Fruit fly (Drosophila melanogaster) whole organism, pupa: Measurements from ENCODE around the gene hng3.

Experiments
- CG10348 ChIP-seq: fragments of 200-800 bp; sonication (Bioruptor generic); IDR thresholded peaks from 2 replicates; pipeline ENCODE4 v1.3.6; 2022; ENCODE audit warnings: missing biosample characterization, missing genetic modification characterization
- CG12605 ChIP-seq: fragments of 200-800 bp; sonication (Bioruptor generic); IDR thresholded peaks from 2 replicates; pipeline ENCODE4 v1.3.6; 2022; ENCODE audit warnings: missing biosample characterization, missing genetic modification characterization
- CG13204 ChIP-seq: fragments of 200-800 bp; sonication (Bioruptor generic); optimal IDR thresholded peaks from 2 replicates; lab custom pipeline; 2018; ENCODE audit warnings: missing biosample characterization, mild to moderate bottlenecking, missing genetic modification characterization, moderate library complexity
- CG14655 ChIP-seq: fragments of 200-800 bp; sonication (Bioruptor generic); optimal IDR thresholded peaks from 3 replicates; lab custom pipeline; 2017; ENCODE audit warnings: mild to moderate bottlenecking, missing biosample characterization, missing genetic modification reagents, missing genetic modification characterization
- CG15710 ChIP-seq: fragments of 200-800 bp; sonication (Bioruptor generic); optimal IDR thresholded peaks from 2 replicates; lab custom pipeline; 2018; ENCODE audit warnings: missing biosample characterization, mild to moderate bottlenecking, missing genetic modification characterization, moderate library complexity
- CG17806 ChIP-seq: fragments of 200-800 bp; sonication (Bioruptor generic); optimal IDR thresholded peaks from 2 replicates; lab custom pipeline; 2018; ENCODE audit warnings: missing biosample characterization, mild to moderate bottlenecking, missing genetic modification characterization, moderate library complexity
- CG32121 ChIP-seq: fragments of 200-800 bp; sonication (Bioruptor generic); IDR thresholded peaks from 2 replicates; pipeline ENCODE4 v1.3.6; 2022; ENCODE audit warnings: missing biosample characterization, missing genetic modification characterization
- CG34367 ChIP-seq: fragments of 200-800 bp; sonication (Bioruptor generic); optimal IDR thresholded peaks from 2 replicates; lab custom pipeline; 2018; ENCODE audit warnings: missing biosample characterization, mild to moderate bottlenecking, missing genetic modification characterization
- CG4496 ChIP-seq: fragments of 200-800 bp; sonication (Bioruptor generic); IDR thresholded peaks from 3 replicates; pipeline ENCODE4 v1.3.6; 2022; ENCODE audit warnings: missing biosample characterization, missing genetic modification characterization
- CG8159 ChIP-seq: fragments of 200-800 bp; sonication (Bioruptor generic); optimal IDR thresholded peaks from 3 replicates; lab custom pipeline; 2018; ENCODE audit warnings: missing biosample characterization, mild to moderate bottlenecking, missing genetic modification characterization, moderate library complexity
- CG8301 ChIP-seq: fragments of 200-800 bp; sonication (Bioruptor generic); optimal IDR thresholded peaks from 2 replicates; lab custom pipeline; 2018; ENCODE audit warnings: missing biosample characterization, mild to moderate bottlenecking, missing genetic modification characterization
- CG9948 ChIP-seq: fragments of 200-800 bp; sonication (Bioruptor generic); optimal IDR thresholded peaks from 2 replicates; lab custom pipeline; 2018; ENCODE audit warnings: missing biosample characterization, mild to moderate bottlenecking, missing genetic modification characterization, moderate library complexity
- D1 ChIP-seq: fragments of 200-800 bp; sonication (Bioruptor generic); optimal IDR thresholded peaks from 2 replicates; lab custom pipeline; 2018; ENCODE audit warnings: missing biosample characterization, mild to moderate bottlenecking, missing genetic modification characterization, moderate library complexity
- EcR ChIP-seq: fragments of 200-800 bp; sonication (Bioruptor generic); optimal IDR thresholded peaks from 3 replicates; lab custom pipeline; 2019; ENCODE audit warnings: missing biosample characterization, missing genetic modification characterization, mild to moderate bottlenecking, moderate library complexity, missing genetic modification reagents
- Ets98B ChIP-seq: fragments of 200-800 bp; sonication (Bioruptor generic); IDR thresholded peaks from 2 replicates; pipeline ENCODE4 v1.3.6; 2022; ENCODE audit warnings: missing biosample characterization, missing genetic modification characterization
- Pif1A ChIP-seq: fragments of 200-800 bp; sonication (Bioruptor generic); optimal IDR thresholded peaks from 3 replicates; lab custom pipeline; 2016; ENCODE audit warnings: missing biosample characterization, missing genetic modification characterization
- Pif1B ChIP-seq: fragments of 200-800 bp; sonication (Bioruptor generic); optimal IDR thresholded peaks from 3 replicates; lab custom pipeline; 2016; ENCODE audit warnings: missing biosample characterization, missing genetic modification characterization
- Snoo ChIP-seq: fragments of 200-800 bp; sonication (Bioruptor generic); optimal IDR thresholded peaks from 3 replicates; lab custom pipeline; 2017; ENCODE audit warnings: missing biosample characterization, mild to moderate bottlenecking, missing genetic modification characterization, inconsistent platforms
- fd96Ca ChIP-seq: fragments of 200-800 bp; sonication (Bioruptor generic); IDR thresholded peaks from 3 replicates; pipeline ENCODE4 v1.3.6; 2022; ENCODE audit warnings: missing biosample characterization, missing genetic modification characterization
- gl ChIP-seq: fragments of 200-800 bp; sonication (Bioruptor generic); optimal IDR thresholded peaks from 2 replicates; lab custom pipeline; 2018; ENCODE audit warnings: missing biosample characterization, mild to moderate bottlenecking, missing genetic modification characterization
- rn ChIP-seq: fragments of 200-800 bp; sonication (Bioruptor generic); IDR thresholded peaks from 2 replicates; pipeline ENCODE4 v1.3.6; 2022; ENCODE audit warnings: missing biosample characterization, missing genetic modification characterization

The hng3 gene

DNA sequence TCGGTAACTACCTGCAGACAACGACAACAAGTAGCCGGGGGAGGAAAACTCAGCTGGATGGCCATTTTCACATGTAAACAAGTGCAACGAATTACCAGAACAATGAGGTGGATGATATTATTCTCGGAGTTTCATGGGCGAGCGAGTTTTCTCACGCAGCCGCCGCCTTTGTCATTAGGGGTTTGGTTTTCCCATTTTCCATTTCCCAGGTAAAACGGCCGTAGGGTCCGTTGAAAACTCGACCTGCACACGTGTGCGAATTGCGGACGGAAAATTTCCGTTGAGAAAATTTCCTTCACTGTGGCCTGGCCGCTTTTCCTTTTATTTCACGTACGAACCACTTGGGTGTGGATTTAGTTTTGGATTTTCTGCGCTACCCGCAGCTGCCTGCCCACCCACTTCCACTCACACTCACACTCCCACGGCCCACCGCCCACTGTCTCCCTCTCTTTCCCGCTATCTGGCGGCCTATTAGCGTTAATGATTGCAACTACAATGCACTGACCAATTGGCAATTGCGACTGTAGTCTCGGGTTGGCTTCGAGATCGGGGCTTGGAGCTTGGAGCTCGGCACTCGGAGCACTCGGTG is 1.6 kb downstream of the hng3 start:
- TF ChIP-seq CG4496 (0 out of 3 replicates have a peak, but pooled peaks have one; percentile 36), Ets98B (GFP tag; lab: Robert Waterston, UW) (peak; percentile 58), CG15710 (no peak), CG34367 (tag; lab: Kevin White, UChicago) (no peak), fd96Ca (GFP tag; lab: Robert Waterston, UW) (peak; percentile 51; the same call in 1 of the 3 replicates), gl (no peak)

DNA sequence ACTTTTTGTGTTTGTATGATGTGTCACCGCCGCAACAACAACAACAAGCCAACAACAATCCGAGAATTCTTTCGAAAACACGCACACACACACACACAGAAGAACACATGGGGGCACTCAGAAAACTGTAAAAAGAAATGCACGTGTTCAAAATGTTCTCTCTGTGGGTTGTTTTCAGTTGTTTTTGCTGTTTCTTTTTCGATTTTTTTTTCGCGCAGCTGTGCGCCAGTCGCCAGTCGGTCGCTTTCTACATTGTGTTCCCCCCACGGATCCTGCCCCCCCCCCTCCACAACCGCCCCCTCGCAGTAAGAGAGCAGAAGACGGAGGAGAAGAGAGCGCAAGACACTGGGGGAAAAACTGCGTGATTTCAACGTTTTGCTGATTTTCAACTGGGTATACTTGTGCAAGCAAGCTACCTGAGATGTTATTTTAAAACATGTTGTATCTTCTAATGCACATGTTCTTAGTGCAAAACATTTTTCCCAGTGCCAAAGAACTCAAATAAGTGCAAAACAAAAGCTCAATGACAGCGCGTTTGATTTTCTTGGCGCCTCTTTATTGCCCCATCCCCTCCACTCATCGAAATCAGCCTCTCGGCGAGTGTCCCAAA is 3.7 kb downstream of the hng3 start:
- TF ChIP-seq Ets98B (GFP tag; lab: Robert Waterston, UW) (peak; percentile 82), fd96Ca (GFP tag; lab: Robert Waterston, UW) (peak; percentile 86), CG15710 (no peak), CG9948 (peak; percentile 35), Pif1A (GFP tag; lab: Kevin White, UChicago) (peak; percentile 36), CG13204 (GFP tag; lab: Kevin White, UChicago) (peak; percentile 34), CG12605 (GFP tag; lab: Robert Waterston, UW) (peak; percentile 61; the same call in 1 of the 2 replicates), CG17806 (peak; percentile 33), D1 (tag; lab: Kevin White, UChicago) (no peak), CG34367 (tag; lab: Kevin White, UChicago) (no peak), CG32121 (GFP tag; lab: Robert Waterston, UW) (peak; percentile 86), Pif1B (GFP tag; lab: Kevin White, UChicago) (no peak), CG4496 (peak; percentile 83), CG10348 (GFP tag; lab: Robert Waterston, UW) (0 out of 2 replicates have a peak, but pooled peaks have one; percentile 24), gl (no peak), CG8301 (tag; lab: Kevin White, UChicago) (peak; percentile 62), Snoo (tag; lab: Kevin White, UChicago) (peak; percentile 35), rn (GFP tag; lab: Robert Waterston, UW) (peak; percentile 56), CG8159 (tag; lab: Kevin White, UChicago) (peak; percentile 9), CG14655 (peak; percentile 66), EcR (no peak)

DNA sequence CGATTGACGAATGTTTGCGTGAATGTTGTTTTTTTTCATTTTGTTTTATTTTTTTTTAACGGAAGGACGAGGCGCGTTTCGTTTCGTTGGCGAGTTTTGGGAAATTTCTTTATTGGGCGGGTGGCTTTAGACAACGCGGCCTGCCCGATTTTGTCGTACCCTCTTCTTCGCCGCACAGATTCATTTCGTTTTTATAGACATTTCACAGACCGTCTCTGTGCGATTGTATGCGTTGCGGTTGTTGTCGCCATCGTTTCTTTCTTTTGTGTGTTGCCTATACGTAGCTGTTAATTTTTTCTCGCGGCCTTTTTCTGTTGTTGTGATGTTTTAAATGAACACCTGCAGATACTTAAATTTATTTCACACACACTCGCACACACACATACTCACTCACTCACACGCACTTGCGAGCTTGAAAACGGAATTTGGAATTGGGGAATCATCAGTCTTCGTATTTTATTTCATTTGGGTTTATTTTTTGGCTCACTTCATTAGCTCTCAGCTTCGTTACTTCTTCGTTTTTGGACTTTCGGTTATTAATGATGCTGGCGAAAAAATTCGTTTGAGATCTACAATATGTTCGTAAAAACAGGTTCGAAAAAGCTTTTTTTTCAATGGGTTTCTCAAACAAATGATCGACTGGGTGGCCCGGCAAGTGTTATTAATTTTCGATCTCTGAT is 4.5 kb downstream of the hng3 start:
- TF ChIP-seq CG32121 (GFP tag; lab: Robert Waterston, UW) (peak; percentile 24; the same call in 1 of the 2 replicates), CG34367 (tag; lab: Kevin White, UChicago) (no peak)

DNA sequence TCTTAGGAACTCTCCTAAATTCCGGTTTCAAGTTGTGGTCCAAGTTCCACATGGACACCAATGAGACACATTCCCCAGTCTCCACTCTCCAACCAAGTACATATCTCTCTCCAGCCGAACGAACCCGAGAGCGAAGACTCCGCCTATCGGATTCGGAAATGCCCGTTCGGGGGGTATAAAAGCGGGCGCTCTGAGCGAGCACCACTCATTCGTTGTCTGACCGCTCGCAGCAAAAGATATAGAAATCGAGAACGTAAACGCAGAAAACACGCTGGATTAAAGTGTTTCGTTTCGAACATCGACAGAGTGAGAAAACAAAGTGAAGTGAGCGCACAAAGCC is 6.1 kb downstream of the hng3 start, which contains the start of gene emc:
TSS of gene emc (plus strand) at position 202 of the 340 bp plus-strand sequence.
- peak; percentile 55 for TF ChIP-seq Pif1A (GFP tag; lab: Kevin White, UChicago)
- TF ChIP-seq CG34367 (tag; lab: Kevin White, UChicago): peak; percentile 21
- peak; percentile 79 for TF ChIP-seq Pif1B (GFP tag; lab: Kevin White, UChicago)
- TF ChIP-seq gl: peak; percentile 47
- TF ChIP-seq CG4496: peak; percentile 86
- TF ChIP-seq CG8159 (tag; lab: Kevin White, UChicago): peak; percentile 26
- peak; percentile 52 for TF ChIP-seq EcR
- peak; percentile 74; the same call in 1 of the 2 replicates for TF ChIP-seq Ets98B (GFP tag; lab: Robert Waterston, UW)
- TF ChIP-seq CG32121 (GFP tag; lab: Robert Waterston, UW): peak; percentile 54
- peak; percentile 67 for TF ChIP-seq Snoo (tag; lab: Kevin White, UChicago)
- TF ChIP-seq CG13204 (GFP tag; lab: Kevin White, UChicago): peak; percentile 77
- peak; percentile 85 for TF ChIP-seq CG12605 (GFP tag; lab: Robert Waterston, UW)
- TF ChIP-seq CG8301 (tag; lab: Kevin White, UChicago): no peak
- TF ChIP-seq D1 (tag; lab: Kevin White, UChicago): no peak
- no peak for TF ChIP-seq CG14655
- no peak for TF ChIP-seq CG17806
- TF ChIP-seq rn (GFP tag; lab: Robert Waterston, UW): no peak
- TF ChIP-seq CG9948: no peak
- peak; percentile 64; the same call in 2 of the 3 replicates for TF ChIP-seq fd96Ca (GFP tag; lab: Robert Waterston, UW)
- TF ChIP-seq CG15710: peak; percentile 28
- no peak for TF ChIP-seq CG10348 (GFP tag; lab: Robert Waterston, UW)

DNA sequence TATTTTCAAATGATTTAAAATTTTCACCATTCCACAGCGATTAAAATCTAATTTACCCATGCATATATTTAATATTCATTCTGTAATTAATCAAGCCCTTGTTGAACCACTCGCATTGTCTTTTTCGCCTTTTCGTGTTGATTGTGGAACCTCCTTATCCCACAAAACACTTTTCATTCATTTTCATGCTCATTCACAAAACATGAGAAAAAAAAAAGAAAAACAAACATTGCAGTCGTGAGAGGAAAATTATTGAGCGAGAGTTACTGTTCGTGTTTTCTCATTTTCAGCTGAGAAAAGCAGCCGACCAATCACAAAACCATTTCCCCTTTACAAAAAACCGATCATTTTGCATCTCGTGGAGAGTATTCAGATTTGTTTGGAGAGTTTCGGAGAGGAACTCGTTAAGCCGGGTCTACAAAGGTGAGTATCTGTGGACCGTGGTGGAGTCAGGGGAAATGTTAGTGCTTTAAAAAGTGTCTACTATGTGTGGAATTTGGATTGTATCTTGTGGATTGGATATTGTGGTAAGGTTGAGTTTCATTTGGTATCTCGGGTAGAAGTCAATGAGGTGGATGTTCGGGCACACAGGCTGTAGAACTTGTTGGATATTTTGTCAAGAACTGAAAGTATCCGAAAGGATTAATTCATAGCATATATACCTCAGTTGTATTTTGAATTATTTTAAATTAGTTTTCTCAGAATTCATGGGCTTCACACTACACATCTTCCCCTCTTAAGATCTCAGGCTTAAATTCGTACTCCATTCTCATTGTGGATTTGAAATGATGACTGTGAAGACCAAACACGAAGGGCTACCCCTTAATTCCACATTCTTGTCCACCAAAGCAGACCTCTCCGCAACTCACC is 6.7 kb downstream of the hng3 start:
- TF ChIP-seq CG15710 (no peak), Pif1B (GFP tag; lab: Kevin White, UChicago) (no peak), CG8159 (tag; lab: Kevin White, UChicago) (no peak), CG17806 (no peak), rn (GFP tag; lab: Robert Waterston, UW) (no peak), fd96Ca (GFP tag; lab: Robert Waterston, UW) (no peak; the same call in 2 of the 3 replicates), Ets98B (GFP tag; lab: Robert Waterston, UW) (peak; percentile 51; the same call in 1 of the 2 replicates), CG8301 (tag; lab: Kevin White, UChicago) (peak; percentile 3), CG14655 (no peak), gl (peak; percentile 42), CG13204 (GFP tag; lab: Kevin White, UChicago) (peak; percentile 5), CG32121 (GFP tag; lab: Robert Waterston, UW) (peak; percentile 35; the same call in 1 of the 2 replicates), D1 (tag; lab: Kevin White, UChicago) (no peak), EcR (no peak), CG12605 (GFP tag; lab: Robert Waterston, UW) (peak; percentile 75)
